Worm (Caenorhabditis elegans) whole organism, young adult: Measurements from ENCODE around the gene ZK795.3.
A peak's percentile ranks its signal among the peaks of the same experiment; 100 is the strongest.

Source experiments
- C17E4.6 ChIP-seq: fragments of 200-800 bp; sonication (Bioruptor generic); IDR thresholded peaks from 2 replicates; pipeline ENCODE4 v1.3.6; 2022; ENCODE audit warnings: missing genetic modification reagents, missing genetic modification characterization, missing compliant biosample characterization
- F23B12.7 ChIP-seq: sonication (generic microtip); optimal IDR thresholded peaks from 2 replicates; lab custom pipeline; 2017; ENCODE audit warnings: missing genetic modification characterization, mild to moderate bottlenecking, missing compliant biosample characterization, antibody characterized with exemption, moderate library complexity; ENCODE audit not compliant: insufficient read depth
- F37B4.10 ChIP-seq: fragments of 200-800 bp; sonication (Bioruptor generic); IDR thresholded peaks from 2 replicates; pipeline ENCODE4 v1.3.6; 2022; ENCODE audit warnings: missing genetic modification characterization, missing compliant biosample characterization
- F57C9.4 ChIP-seq: sonication (generic microtip); optimal IDR thresholded peaks from 2 replicates; lab custom pipeline; 2017; ENCODE audit warnings: mild to moderate bottlenecking, missing genetic modification characterization, missing compliant biosample characterization
- K12H6.12 ChIP-seq: fragments of 200-800 bp; sonication (Bioruptor generic); optimal IDR thresholded peaks from 2 replicates; lab custom pipeline; 2018; ENCODE audit warnings: mild to moderate bottlenecking, missing genetic modification characterization, missing compliant biosample characterization
- T07F8.4 ChIP-seq: sonication (generic microtip); optimal IDR thresholded peaks from 2 replicates; lab custom pipeline; 2016; ENCODE audit warnings: mild to moderate bottlenecking, missing genetic modification characterization, moderate library complexity, missing compliant biosample characterization
- Y53G8AR.9 ChIP-seq: fragments of 200-800 bp; sonication (Bioruptor generic); conservative IDR thresholded peaks from 2 replicates; pipeline ENCODE4 v1.3.6; 2022; ENCODE audit warnings: missing genetic modification reagents, missing genetic modification characterization, missing compliant biosample characterization
- Y56A3A.18 ChIP-seq: fragments of 200-800 bp; sonication (Bioruptor generic); IDR thresholded peaks from 2 replicates; pipeline ENCODE4 v1.3.6; 2022; ENCODE audit warnings: missing genetic modification reagents, missing genetic modification characterization, missing compliant biosample characterization
- Y67H2A.10 ChIP-seq: fragments of 200-800 bp; sonication (Bioruptor generic); conservative IDR thresholded peaks from 2 replicates; pipeline ENCODE4 v1.3.6; 2022; ENCODE audit warnings: missing genetic modification reagents, missing genetic modification characterization, missing compliant biosample characterization
- atf-7 ChIP-seq: sonication (generic microtip); optimal IDR thresholded peaks from 2 replicates; lab custom pipeline; 2017; ENCODE audit warnings: mild to moderate bottlenecking, missing genetic modification characterization, missing compliant biosample characterization
- athp-1 ChIP-seq: sonication (generic microtip); optimal IDR thresholded peaks from 2 replicates; lab custom pipeline; 2017; ENCODE audit warnings: mild to moderate bottlenecking, missing genetic modification characterization, missing compliant biosample characterization
- attf-5 ChIP-seq: fragments of 200-800 bp; sonication (Bioruptor generic); optimal IDR thresholded peaks from 2 replicates; lab custom pipeline; 2018; ENCODE audit warnings: mild to moderate bottlenecking, missing genetic modification characterization, missing compliant biosample characterization
- attf-6 ChIP-seq: fragments of 200-800 bp; sonication (Bioruptor generic); IDR thresholded peaks from 2 replicates; pipeline ENCODE4 v1.3.6; 2022; ENCODE audit warnings: missing genetic modification reagents, missing genetic modification characterization, missing compliant biosample characterization
- cebp-1 ChIP-seq, 2 experiments: fragments of 200-800 bp in 1 of 2; sonication (Bioruptor generic) in 1 of 2; sonication (generic microtip) in 1 of 2; IDR thresholded peaks in 1 of 2; optimal IDR thresholded peaks in 1 of 2; 2 replicates each; pipeline versions ENCODE4 v1.3.6 to Lab custom; 2017 to 2022; ENCODE audit warnings: missing compliant biosample characterization in 2 of 2, missing genetic modification characterization in 2 of 2, mild to moderate bottlenecking in 1 of 2, missing genetic modification reagents in 1 of 2, moderate library complexity in 1 of 2
- ceh-40 ChIP-seq: fragments of 200-800 bp; sonication (Bioruptor generic); IDR thresholded peaks from 2 replicates; pipeline ENCODE4 v1.3.6; 2022; ENCODE audit warnings: missing genetic modification characterization, missing compliant biosample characterization
- ceh-79 ChIP-seq: sonication (generic microtip); optimal IDR thresholded peaks from 2 replicates; lab custom pipeline; 2017; ENCODE audit warnings: mild to moderate bottlenecking, missing genetic modification characterization, missing compliant biosample characterization
- chd-7 ChIP-seq: sonication (generic microtip); optimal IDR thresholded peaks from 2 replicates; lab custom pipeline; 2016; ENCODE audit warnings: mild to moderate bottlenecking, missing genetic modification characterization, moderate library complexity, missing compliant biosample characterization
- dpl-1 ChIP-seq: fragments of 150-350 bp; optimal IDR thresholded peaks from 2 replicates; lab custom pipeline; 2014; ENCODE audit warnings: missing biosample characterization, missing genetic modification reagents, missing genetic modification characterization
- efl-1 ChIP-seq: fragments of 150-350 bp; optimal IDR thresholded peaks from 2 replicates; lab custom pipeline; 2014; ENCODE audit warnings: missing biosample characterization, missing genetic modification reagents, missing genetic modification characterization
- egl-18 ChIP-seq: fragments of 200-800 bp; sonication (Bioruptor generic); IDR thresholded peaks from 2 replicates; pipeline ENCODE4 v1.3.6; 2022; ENCODE audit warnings: missing genetic modification reagents, missing genetic modification characterization, missing compliant biosample characterization
- egl-44 ChIP-seq: fragments of 200-800 bp; sonication (Bioruptor generic); IDR thresholded peaks from 2 replicates; pipeline ENCODE4 v1.3.6; 2022; ENCODE audit warnings: missing genetic modification reagents, missing genetic modification characterization, missing compliant biosample characterization
- gei-17 ChIP-seq: fragments of 200-800 bp; sonication (Bioruptor generic); optimal IDR thresholded peaks from 2 replicates; lab custom pipeline; 2018; ENCODE audit warnings: mild to moderate bottlenecking, missing genetic modification characterization, missing compliant biosample characterization
- hmg-1.2 ChIP-seq: fragments of 200-800 bp; sonication (Bioruptor generic); IDR thresholded peaks from 2 replicates; pipeline ENCODE4 v1.3.6; 2022; ENCODE audit warnings: missing genetic modification reagents, missing genetic modification characterization, missing compliant biosample characterization
- hrde-1 ChIP-seq: sonication (generic microtip); optimal IDR thresholded peaks from 2 replicates; lab custom pipeline; 2016; ENCODE audit warnings: missing genetic modification characterization, mild to moderate bottlenecking, missing compliant biosample characterization, moderate library complexity, missing genotype, missing genetic modification reagents, borderline replicate concordance
- lag-1 ChIP-seq: fragments of 200-800 bp; sonication (Bioruptor generic); IDR thresholded peaks from 2 replicates; pipeline ENCODE4 v1.3.6; 2022; ENCODE audit warnings: missing genetic modification reagents, missing genetic modification characterization, missing compliant biosample characterization
- let-607 ChIP-seq, 2 experiments: fragments of 200-800 bp in 1 of 2; sonication (Bioruptor generic) in 1 of 2; sonication (generic microtip) in 1 of 2; optimal IDR thresholded peaks; 2 replicates each; lab custom pipeline; 2016 to 2018; ENCODE audit warnings: mild to moderate bottlenecking in 2 of 2, missing compliant biosample characterization in 2 of 2, missing genetic modification characterization in 2 of 2, moderate library complexity in 2 of 2, missing genotype in 1 of 2
- lin-40 ChIP-seq: sonication (generic microtip); optimal IDR thresholded peaks from 2 replicates; lab custom pipeline; 2016; ENCODE audit warnings: missing genetic modification characterization, mild to moderate bottlenecking, missing compliant biosample characterization, missing genotype, missing genetic modification reagents
- madf-10 ChIP-seq: sonication (generic microtip); optimal IDR thresholded peaks from 2 replicates; lab custom pipeline; 2016; ENCODE audit warnings: mild to moderate bottlenecking, missing genetic modification characterization, missing compliant biosample characterization
- madf-6 ChIP-seq: fragments of 200-800 bp; sonication (Bioruptor generic); IDR thresholded peaks from 2 replicates; pipeline ENCODE4 v1.3.6; 2022; ENCODE audit warnings: missing genetic modification reagents, missing genetic modification characterization, missing compliant biosample characterization
- mel-28 ChIP-seq: sonication (generic microtip); optimal IDR thresholded peaks from 2 replicates; lab custom pipeline; 2016; ENCODE audit warnings: borderline replicate concordance, mild to moderate bottlenecking, missing genetic modification characterization, missing compliant biosample characterization
- nfya-2 ChIP-seq: fragments of 200-800 bp; sonication (Bioruptor generic); IDR thresholded peaks from 2 replicates; pipeline ENCODE4 v1.3.6; 2022; ENCODE audit warnings: missing genetic modification reagents, missing genetic modification characterization, missing compliant biosample characterization
- nfyb-1 ChIP-seq: fragments of 200-800 bp; sonication (Bioruptor generic); IDR thresholded peaks from 2 replicates; pipeline ENCODE4 v1.3.6; 2022; ENCODE audit warnings: missing genetic modification reagents, missing genetic modification characterization, missing compliant biosample characterization
- nhr-179 ChIP-seq: sonication (generic microtip); optimal IDR thresholded peaks from 2 replicates; lab custom pipeline; 2016; ENCODE audit warnings: mild to moderate bottlenecking, missing genetic modification characterization, missing compliant biosample characterization
- nhr-80 ChIP-seq: sonication (generic microtip); optimal IDR thresholded peaks from 2 replicates; lab custom pipeline; 2016; ENCODE audit warnings: missing genetic modification characterization, missing compliant biosample characterization
- pbrm-1 ChIP-seq: fragments of 200-800 bp; sonication (Bioruptor generic); IDR thresholded peaks from 2 replicates; pipeline ENCODE4 v1.3.6; 2022; ENCODE audit warnings: missing genetic modification reagents, missing genetic modification characterization, missing compliant biosample characterization
- pha-4 ChIP-seq: fragments of 150-350 bp; sonication (generic microtip); optimal IDR thresholded peaks from 2 replicates; lab custom pipeline; 2014; ENCODE audit warnings: missing biosample characterization, missing genetic modification reagents, missing genetic modification characterization
- rcor-1 ChIP-seq: fragments of 200-800 bp; sonication (Bioruptor generic); IDR thresholded peaks from 2 replicates; pipeline ENCODE4 v1.3.6; 2022; ENCODE audit warnings: missing genetic modification reagents, missing genetic modification characterization, missing compliant biosample characterization
- snpc-1.3 ChIP-seq: sonication (generic microtip); optimal IDR thresholded peaks from 2 replicates; lab custom pipeline; 2017; ENCODE audit warnings: missing genetic modification characterization, mild to moderate bottlenecking, missing compliant biosample characterization, antibody characterized with exemption, moderate library complexity, missing genotype, missing genetic modification reagents; ENCODE audit not compliant: insufficient read depth
- snpc-3.4 ChIP-seq: sonication (generic microtip); optimal IDR thresholded peaks from 2 replicates; lab custom pipeline; 2017; ENCODE audit warnings: missing genetic modification characterization, mild to moderate bottlenecking, missing compliant biosample characterization, antibody characterized with exemption, moderate library complexity, missing genotype, missing genetic modification reagents
- snpc-4 ChIP-seq, 5 experiments: fragments of 150-350 bp in 1 of 5; sonication (generic microtip) in 4 of 5; optimal IDR thresholded peaks; 2 replicates each; lab custom pipeline; 2014 to 2018; ENCODE audit warnings: missing genetic modification characterization in 5 of 5, missing biosample characterization in 3 of 5, antibody characterized with exemption in 2 of 5, mild to moderate bottlenecking in 2 of 5, missing compliant biosample characterization in 2 of 5, missing genotype in 2 of 5, moderate library complexity in 2 of 5, missing genetic modification reagents in 1 of 5
- unc-62 ChIP-seq: fragments of 150-350 bp; optimal IDR thresholded peaks from 2 replicates; lab custom pipeline; 2014; ENCODE audit warnings: missing biosample characterization, missing genetic modification reagents, missing genetic modification characterization
- xnd-1 ChIP-seq: sonication (generic microtip); optimal IDR thresholded peaks from 2 replicates; lab custom pipeline; 2016; ENCODE audit warnings: missing genotype, missing genetic modification reagents, missing genetic modification characterization, missing compliant biosample characterization
- ztf-22 ChIP-seq: fragments of 200-800 bp; sonication (Bioruptor generic); optimal IDR thresholded peaks from 2 replicates; lab custom pipeline; 2018; ENCODE audit warnings: mild to moderate bottlenecking, missing genetic modification characterization, moderate library complexity, missing compliant biosample characterization
- ztf-3 ChIP-seq: fragments of 200-800 bp; sonication (Bioruptor generic); optimal IDR thresholded peaks from 2 replicates; lab custom pipeline; 2018; ENCODE audit warnings: mild to moderate bottlenecking, missing genetic modification characterization, missing compliant biosample characterization

Gene ZK795.3

DNA sequence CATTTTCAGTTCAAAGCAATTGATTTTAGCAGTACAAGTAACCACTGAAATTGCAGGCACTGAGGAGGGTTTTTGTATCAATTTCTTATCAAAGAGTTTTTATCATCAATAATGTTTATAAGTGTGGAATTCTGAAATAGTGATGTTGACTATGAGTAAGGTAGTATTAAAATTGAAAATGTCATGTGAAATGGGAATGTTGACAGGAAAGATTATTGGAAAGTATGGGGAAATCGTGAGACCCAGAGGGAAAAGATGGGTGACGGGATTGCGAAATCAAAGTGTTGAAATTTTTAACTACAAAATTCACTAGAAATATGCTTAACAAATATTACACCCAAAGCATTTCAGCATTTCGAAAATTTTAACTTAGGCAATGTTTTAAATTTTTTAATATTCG is 31.9 kb upstream of the ZK795.3 start, which contains the start of gene F53B2.8:
TSS of gene F53B2.8 (minus strand) at position 180 of the 400 bp plus-strand sequence.
- no peak for TF ChIP-seq egl-18 (GFP tag; lab: Robert Waterston, UW)
- no peak for TF ChIP-seq nhr-179 (tag; lab: Kevin White, UChicago)
- TF ChIP-seq pbrm-1 (GFP tag; lab: Robert Waterston, UW): no peak
- peak; percentile 84 for TF ChIP-seq attf-5
- 0 out of 2 replicates have a peak, but pooled peaks have one; percentile 35 for TF ChIP-seq Y56A3A.18 (GFP tag; lab: Robert Waterston, UW)
- TF ChIP-seq nfya-2 (GFP tag; lab: Robert Waterston, UW): no peak
- TF ChIP-seq F57C9.4 (tag; lab: Kevin White, UChicago): no peak
- TF ChIP-seq ceh-79 (tag; lab: Kevin White, UChicago): no peak
- TF ChIP-seq gei-17: no peak
- no peak for TF ChIP-seq rcor-1 (GFP tag; lab: Robert Waterston, UW)
- peak; percentile 98 for TF ChIP-seq cebp-1 (GFP tag; IDR thresholded peaks at IDR 0.05; lab: Robert Waterston, UW)
- TF ChIP-seq cebp-1 (tag; optimal IDR thresholded peaks at IDR 0.05; lab: Kevin White, UChicago): peak; percentile 99
- TF ChIP-seq pha-4: peak; percentile 85
- TF ChIP-seq efl-1 (GFP tag; lab: Kevin White, UChicago): no peak
- no peak for TF ChIP-seq lin-40 (tag; lab: Kevin White, UChicago)
- no peak for TF ChIP-seq nfyb-1 (GFP tag; lab: Robert Waterston, UW)
- no peak for TF ChIP-seq madf-6 (GFP tag; lab: Robert Waterston, UW)
- TF ChIP-seq ztf-3 (GFP tag; lab: Kevin White, UChicago): no peak
- TF ChIP-seq nhr-80 (tag; lab: Kevin White, UChicago): peak; percentile 91
- no peak for TF ChIP-seq snpc-1.3
- TF ChIP-seq hmg-1.2 (GFP tag; lab: Robert Waterston, UW): no peak; the same call in 1 of the 2 replicates
- no peak for TF ChIP-seq let-607 (tag; optimal IDR thresholded peaks at IDR 0.05; lab: Kevin White, UChicago)
- no peak for TF ChIP-seq snpc-3.4
- TF ChIP-seq F23B12.7: no peak
- no peak for TF ChIP-seq dpl-1 (GFP tag; lab: Kevin White, UChicago)
- no peak for TF ChIP-seq lag-1 (GFP tag; lab: Robert Waterston, UW)
- TF ChIP-seq egl-44 (GFP tag; lab: Robert Waterston, UW): no peak
- no peak for TF ChIP-seq chd-7 (tag; lab: Kevin White, UChicago)
- peak; percentile 83 for TF ChIP-seq unc-62 (GFP tag; lab: Kevin White, UChicago)
- TF ChIP-seq ztf-22 (GFP tag; lab: Kevin White, UChicago): no peak
- TF ChIP-seq attf-6 (GFP tag; lab: Robert Waterston, UW): no peak
- TF ChIP-seq C17E4.6 (GFP tag; lab: Robert Waterston, UW): no peak
- TF ChIP-seq atf-7 (tag; lab: Kevin White, UChicago): peak; percentile 19
- TF ChIP-seq F37B4.10 (GFP tag; lab: Robert Waterston, UW): no peak
- TF ChIP-seq mel-28 (tag; lab: Kevin White, UChicago): no peak
- TF ChIP-seq xnd-1: no peak
- TF ChIP-seq ceh-40: no peak
- no peak for TF ChIP-seq Y53G8AR.9 (GFP tag; lab: Robert Waterston, UW)
- TF ChIP-seq T07F8.4 (tag; lab: Kevin White, UChicago): no peak
- TF ChIP-seq, all 124 proteins: peak for 7

- no peak for TF ChIP-seq efl-1 (GFP tag; lab: Kevin White, UChicago)
- TF ChIP-seq Y67H2A.10 (GFP tag; lab: Robert Waterston, UW): no peak
- no peak for TF ChIP-seq athp-1
- no peak for TF ChIP-seq madf-10
- no peak for TF ChIP-seq K12H6.12 (tag; lab: Kevin White, UChicago)
- no peak for TF ChIP-seq snpc-4 (GFP tag; optimal IDR thresholded peaks at IDR 0.05; lab: Kevin White, UChicago)
- TF ChIP-seq snpc-4 (tag; optimal IDR thresholded peaks at IDR 0.05; lab: Kevin White, UChicago): no peak
- TF ChIP-seq hrde-1: no peak
Measured at ce11 chrIV:12531047-12531446, 28.1 kb upstream of the ZK795.3 start, which contains the start of gene F53B2.5. Gene F53B2.5, minus strand, starts transcription at chrIV:12531147.
